Fruit fly (Drosophila melanogaster): ENCODE results near the gene TTLL3B.

Gene TTLL3B

DNA sequence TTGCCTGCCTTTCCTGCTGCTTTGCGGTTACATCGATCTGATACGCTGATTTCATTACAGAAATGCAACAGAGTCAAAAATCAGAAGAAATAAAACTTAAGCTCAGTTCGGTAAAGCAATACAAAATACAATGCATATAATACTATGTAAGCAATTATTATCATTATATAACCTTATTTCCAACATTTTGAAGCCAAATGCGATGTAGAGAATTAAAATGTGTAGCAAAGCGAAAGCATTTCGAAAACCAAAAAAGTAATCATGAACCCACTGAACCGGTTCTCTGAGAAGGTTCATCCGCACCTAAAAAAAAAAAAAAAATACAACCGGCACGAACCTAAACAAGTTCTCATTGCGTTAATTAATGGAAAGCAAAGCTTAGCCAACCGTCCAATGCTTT, 51.6 kb downstream of the TTLL3B start:
- no peak for TF ChIP-seq CTCF (optimal IDR thresholded peaks at IDR 0.05)

DNA sequence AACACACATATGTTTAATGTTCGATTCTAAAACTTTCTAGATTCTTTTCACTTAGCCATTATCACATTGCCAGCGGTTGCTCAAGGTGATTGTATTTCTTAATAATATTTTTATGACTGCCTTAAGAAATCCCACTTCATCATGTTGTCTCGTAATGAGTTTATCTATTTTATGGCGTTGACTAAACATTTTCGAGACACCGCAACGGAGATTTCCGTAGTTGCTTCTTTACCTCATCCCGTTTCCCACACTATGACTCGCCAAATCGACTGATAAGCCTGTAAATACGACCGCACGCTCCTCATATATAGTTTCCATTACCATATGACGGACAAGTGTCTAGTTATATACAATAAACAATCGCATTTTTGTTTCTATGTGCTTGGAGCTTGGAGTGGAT, 52.9 kb downstream of the TTLL3B start:
- no peak for TF ChIP-seq CTCF (optimal IDR thresholded peaks at IDR 0.05)
- TF ChIP-seq CG8478 (optimal IDR thresholded peaks at IDR 0.05) = no peak
